Worm (Caenorhabditis elegans): Measurements from ENCODE around the gene clik-1.

DNA sequence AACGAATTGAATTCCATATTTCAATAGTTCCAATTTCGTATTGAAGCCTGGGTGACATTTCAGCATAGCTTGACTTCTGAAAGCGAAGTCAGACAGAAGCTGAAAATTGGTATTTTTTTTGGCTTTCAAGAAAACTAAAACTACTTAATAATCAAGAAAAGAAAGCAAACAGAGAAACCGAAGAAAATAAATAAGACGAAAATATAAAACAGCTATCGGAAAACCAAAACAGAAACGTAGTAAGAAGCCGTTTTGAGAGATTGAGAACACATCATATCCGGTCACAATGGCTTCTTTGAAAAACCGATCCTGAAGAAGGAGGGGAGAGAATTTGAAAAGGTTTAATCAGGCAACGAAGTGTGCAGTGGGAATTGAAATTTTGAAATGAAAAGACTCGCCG, 50.3 kb downstream of the clik-1 start, which contains the start of gene srg-30:
- TF ChIP-seq mes-4 (tag; optimal IDR thresholded peaks at IDR 0.05) (no peak), ztf-26 (tag; optimal IDR thresholded peaks at IDR 0.05) (no peak), unc-130 (GFP tag; optimal IDR thresholded peaks at IDR 0.05) (no peak), B0336.3 (GFP tag; IDR thresholded peaks at IDR 0.05) (no peak), K11D2.4 (GFP tag; IDR thresholded peaks at IDR 0.05) (no peak)

Measured in whole organism, young adult.